Worm (Caenorhabditis elegans) whole organism, L4/young adult: ENCODE results near the gene mec-10.

Source experiments
- W03F9.2 ChIP-seq: fragments of 150-350 bp; optimal IDR thresholded peaks from 2 replicates; lab custom pipeline; 2014; ENCODE audit warnings: missing biosample characterization, missing genetic modification characterization
- dao-5 ChIP-seq: sonication (generic microtip); optimal IDR thresholded peaks from 2 replicates; lab custom pipeline; 2016; ENCODE audit warnings: missing genotype, missing genetic modification characterization, moderate library complexity, missing compliant biosample characterization
- him-1 ChIP-seq: sonication (generic microtip); optimal IDR thresholded peaks from 2 replicates; lab custom pipeline; 2016; ENCODE audit warnings: missing genotype, missing genetic modification reagents, missing genetic modification characterization, missing compliant biosample characterization

DNA sequence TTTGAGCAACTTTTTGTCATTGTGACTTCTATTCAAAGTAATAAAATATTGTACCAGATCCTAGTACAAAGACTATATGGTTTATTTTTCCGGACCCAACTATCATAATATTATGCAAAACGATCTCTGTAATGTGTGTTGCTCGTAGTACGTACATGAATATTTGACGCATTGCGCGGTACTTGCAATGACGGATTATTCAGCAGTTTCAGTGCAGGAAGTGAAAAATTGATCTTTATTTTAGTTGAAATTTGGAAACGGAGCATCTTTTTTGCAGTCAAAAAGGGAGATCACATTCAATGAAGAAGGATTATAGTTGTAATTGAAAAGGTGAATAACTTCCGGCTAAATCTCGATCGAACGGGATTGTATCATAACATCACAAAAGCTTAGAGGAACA, 13.8 kb upstream of the mec-10 start:
- TF ChIP-seq dao-5 (no peak), him-1 (tag; lab: Kevin White, UChicago) (no peak), W03F9.2 (tag; lab: Kevin White, UChicago) (no peak)
